Fruit fly (Drosophila melanogaster) Kc167 (cell line): ENCODE results near the gene vib.

Experiments
- Myc ChIP-seq: fragments of >200 bp; optimal IDR thresholded peaks from 2 replicates; lab custom pipeline; 2017; ENCODE audit warnings: missing external identifiers
- Sin3A ChIP-seq: fragments of >200 bp; optimal IDR thresholded peaks from 2 replicates; lab custom pipeline; 2018; ENCODE audit warnings: missing external identifiers
- h ChIP-seq: fragments of >200 bp; optimal IDR thresholded peaks from 3 replicates; lab custom pipeline; 2018; ENCODE audit warnings: missing external identifiers
- insv ChIP-seq: fragments of >200 bp; optimal IDR thresholded peaks from 3 replicates; lab custom pipeline; 2018; ENCODE audit warnings: missing external identifiers
- psq ChIP-seq: fragments of >200 bp; optimal IDR thresholded peaks from 2 replicates; lab custom pipeline; 2017; ENCODE audit warnings: missing external identifiers
- ttk ChIP-seq: sonication (Bioruptor generic); optimal IDR thresholded peaks from 2 replicates; lab custom pipeline; 2017; ENCODE audit warnings: missing external identifiers

Gene vib

dm6 chr3R:19180263-19180893, 46.1 kb downstream of the vib start, which contains the start of the genes CG5555 and myd:
TSS of gene CG5555 (minus strand) at chr3R:19180538.
TSS of gene myd (plus strand) at chr3R:19180659.
- TF ChIP-seq ttk (lab: Kevin White, UChicago) = no peak
- TF ChIP-seq Sin3A (lab: Kevin White, UChicago) = no peak
- TF ChIP-seq insv (lab: Kevin White, UChicago) = no peak
- no peak for TF ChIP-seq psq (lab: Kevin White, UChicago)
- no peak for TF ChIP-seq Myc (lab: Kevin White, UChicago)
- TF ChIP-seq h (lab: Kevin White, UChicago) = no peak

dm6 chr3R:19176700-19177099, 49.8 kb downstream of the vib start, which contains the start of gene CG14282:
TSS of gene CG14282 (plus strand) at chr3R:19177000.
- TF ChIP-seq h (lab: Kevin White, UChicago) = no peak
- no peak for TF ChIP-seq Myc (lab: Kevin White, UChicago)
- TF ChIP-seq psq (lab: Kevin White, UChicago) = no peak
- no peak for TF ChIP-seq ttk (lab: Kevin White, UChicago)
- no peak for TF ChIP-seq insv (lab: Kevin White, UChicago)
- no peak for TF ChIP-seq Sin3A (lab: Kevin White, UChicago)

dm6 chr3R:19174512-19174911, 51.9 kb downstream of the vib start:
- TF ChIP-seq psq (lab: Kevin White, UChicago) (no peak), Sin3A (lab: Kevin White, UChicago) (no peak), h (lab: Kevin White, UChicago) (no peak), Myc (lab: Kevin White, UChicago) (no peak), insv (lab: Kevin White, UChicago) (no peak), ttk (lab: Kevin White, UChicago) (no peak)

- TF ChIP-seq psq (lab: Kevin White, UChicago) (no peak), h (lab: Kevin White, UChicago) (no peak), Myc (lab: Kevin White, UChicago) (no peak), ttk (lab: Kevin White, UChicago) (no peak), Sin3A (lab: Kevin White, UChicago) (no peak), insv (lab: Kevin White, UChicago) (no peak)
Measured at dm6 chr3R:19167521-19167920, 58.9 kb downstream of the vib start.

- TF ChIP-seq Sin3A (lab: Kevin White, UChicago) = no peak
- no peak for TF ChIP-seq psq (lab: Kevin White, UChicago)
- no peak for TF ChIP-seq Myc (lab: Kevin White, UChicago)
- no peak for TF ChIP-seq insv (lab: Kevin White, UChicago)
- no peak for TF ChIP-seq ttk (lab: Kevin White, UChicago)
Measured at dm6 chr3R:19166077-19166778, 60.2 kb downstream of the vib start.

- no peak for TF ChIP-seq Sin3A (lab: Kevin White, UChicago)
- TF ChIP-seq ttk (lab: Kevin White, UChicago) = no peak
- TF ChIP-seq psq (lab: Kevin White, UChicago) = no peak
- no peak for TF ChIP-seq Myc (lab: Kevin White, UChicago)
- TF ChIP-seq insv (lab: Kevin White, UChicago) = no peak
- no peak for TF ChIP-seq h (lab: Kevin White, UChicago)
Measured at dm6 chr3R:19165620-19166055, 60.8 kb downstream of the vib start.
